Fruit fly (Drosophila melanogaster) whole organism, prepupa: Measurements from ENCODE around the gene CG7201.

Experiments used
- CG34406 ChIP-seq: fragments of 200-800 bp; sonication (Bioruptor generic); optimal IDR thresholded peaks from 3 replicates; lab custom pipeline; 2016; ENCODE audit warnings: missing biosample characterization, missing genetic modification characterization
- CG6163 ChIP-seq: fragments of 200-800 bp; sonication (Bioruptor generic); IDR thresholded peaks from 3 replicates; pipeline ENCODE4 v1.3.6; 2022; ENCODE audit warnings: missing biosample characterization, missing genetic modification characterization
- CG6854 ChIP-seq: fragments of 200-800 bp; sonication (Bioruptor generic); optimal IDR thresholded peaks from 2 replicates; lab custom pipeline; 2017; ENCODE audit warnings: missing biosample characterization, mild to moderate bottlenecking, missing genetic modification characterization
- CG8319 ChIP-seq: fragments of 200-800 bp; sonication (Bioruptor generic); optimal IDR thresholded peaks from 3 replicates; lab custom pipeline; 2016; ENCODE audit warnings: missing biosample characterization, missing genetic modification characterization
- CG9139 ChIP-seq: fragments of 200-800 bp; sonication (Bioruptor generic); optimal IDR thresholded peaks from 3 replicates; lab custom pipeline; 2017; ENCODE audit warnings: missing biosample characterization, mild to moderate bottlenecking, missing genetic modification characterization
- Eip93F ChIP-seq: fragments of 200-800 bp; sonication (Bioruptor generic); optimal IDR thresholded peaks from 2 replicates; lab custom pipeline; 2016; ENCODE audit warnings: missing biosample characterization, mild to moderate bottlenecking, missing genetic modification characterization
- Met ChIP-seq: fragments of 200-800 bp; sonication (Bioruptor generic); optimal IDR thresholded peaks from 3 replicates; lab custom pipeline; 2016; ENCODE audit warnings: missing biosample characterization, missing genetic modification characterization
- OdsH ChIP-seq: fragments of 200-800 bp; sonication (Bioruptor generic); optimal IDR thresholded peaks from 3 replicates; lab custom pipeline; 2016; ENCODE audit warnings: missing biosample characterization, missing genetic modification characterization
- achi ChIP-seq: fragments of 200-800 bp; sonication (Bioruptor generic); optimal IDR thresholded peaks from 3 replicates; lab custom pipeline; 2016; ENCODE audit warnings: missing biosample characterization, missing genetic modification characterization
- fd85E ChIP-seq: fragments of 200-800 bp; sonication (Bioruptor generic); optimal IDR thresholded peaks from 3 replicates; lab custom pipeline; 2016; ENCODE audit warnings: missing biosample characterization, missing genetic modification characterization
- pdm3 ChIP-seq: fragments of 200-800 bp; sonication (Bioruptor generic); optimal IDR thresholded peaks from 3 replicates; lab custom pipeline; 2016; ENCODE audit warnings: missing biosample characterization, missing genetic modification characterization

dm6 chr3L:8312290-8312689 is 17.2 kb upstream of the CG7201 start:
- TF ChIP-seq CG9139 (no peak), CG8319 (GFP tag; lab: Kevin White, UChicago) (no peak), fd85E (GFP tag; lab: Kevin White, UChicago) (no peak), achi (GFP tag; lab: Kevin White, UChicago) (no peak), CG34406 (GFP tag; lab: Kevin White, UChicago) (no peak), OdsH (GFP tag; lab: Kevin White, UChicago) (no peak), CG6854 (GFP tag; lab: Kevin White, UChicago) (no peak), Met (GFP tag; lab: Kevin White, UChicago) (no peak), CG6163 (GFP tag; lab: Robert Waterston, UW) (no peak), Eip93F (GFP tag; lab: Kevin White, UChicago) (no peak), pdm3 (GFP tag; lab: Kevin White, UChicago) (no peak)
